Fruit fly (Drosophila melanogaster) whole organism, wandering third instar larva: Measurements from ENCODE around the gene CG12182.

Experiments used
- Abd-B ChIP-seq: fragments of >200 bp; optimal IDR thresholded peaks from 2 replicates; lab custom pipeline; 2017; ENCODE audit warnings: missing biosample characterization, missing genetic modification characterization
- CG32264 ChIP-seq: fragments of 200-800 bp; sonication (Bioruptor generic); optimal IDR thresholded peaks from 2 replicates; lab custom pipeline; 2016; ENCODE audit warnings: missing biosample characterization, missing genetic modification characterization
- CrebA ChIP-seq: fragments of 200-800 bp; sonication (Bioruptor generic); optimal IDR thresholded peaks from 2 replicates; lab custom pipeline; 2016; ENCODE audit warnings: missing biosample characterization, mild to moderate bottlenecking, missing genetic modification characterization, borderline replicate concordance
- Dfd ChIP-seq: fragments of >200 bp; optimal IDR thresholded peaks from 2 replicates; lab custom pipeline; 2017; ENCODE audit warnings: missing biosample characterization, missing genetic modification characterization
- Dif ChIP-seq: fragments of 200-275, 200-300 bp; sonication (Bioruptor generic); optimal IDR thresholded peaks from 2 replicates; lab custom pipeline; 2018; ENCODE audit warnings: missing biosample characterization, missing genetic modification characterization; ENCODE audit not compliant: partially characterized antibody
- GATAd ChIP-seq: sonication (Bioruptor generic); optimal IDR thresholded peaks from 2 replicates; lab custom pipeline; 2016; ENCODE audit warnings: missing biosample characterization, missing genetic modification characterization
- Hnf4 ChIP-seq: fragments of 200-800 bp; sonication (Bioruptor generic); optimal IDR thresholded peaks from 2 replicates; lab custom pipeline; 2016; ENCODE audit warnings: missing biosample characterization, mild to moderate bottlenecking, missing genetic modification characterization
- Hr78 ChIP-seq: fragments of >200 bp; optimal IDR thresholded peaks from 2 replicates; lab custom pipeline; 2017; ENCODE audit warnings: missing biosample characterization, missing genetic modification characterization
- Hr83 ChIP-seq: fragments of 200-300 bp; sonication (Bioruptor generic); optimal IDR thresholded peaks from 2 replicates; lab custom pipeline; 2016; ENCODE audit warnings: missing biosample characterization, mild to moderate bottlenecking, missing genetic modification characterization, moderate library complexity; ENCODE audit not compliant: poor library complexity, severe bottlenecking
- Jra ChIP-seq: sonication (Bioruptor generic); optimal IDR thresholded peaks from 2 replicates; lab custom pipeline; 2016; ENCODE audit warnings: missing biosample characterization, missing genetic modification characterization
- Myc ChIP-seq: fragments of >200 bp; optimal IDR thresholded peaks from 2 replicates; lab custom pipeline; 2017
- N ChIP-seq: fragments of >200 bp; optimal IDR thresholded peaks from 2 replicates; lab custom pipeline; 2018; ENCODE audit warnings: missing biosample characterization, missing external identifiers, missing genetic modification characterization
- OdsH ChIP-seq: fragments of 200-800 bp; sonication (Bioruptor generic); optimal IDR thresholded peaks from 2 replicates; lab custom pipeline; 2016; ENCODE audit warnings: missing biosample characterization, mild to moderate bottlenecking, missing genetic modification characterization
- Sp1 ChIP-seq: fragments of 200-800 bp; sonication (Bioruptor generic); optimal IDR thresholded peaks from 3 replicates; lab custom pipeline; 2019; ENCODE audit warnings: missing biosample characterization, mild to moderate bottlenecking, missing genetic modification characterization, moderate library complexity
- Vsx2 ChIP-seq: fragments of 200-300, 225-300 bp; sonication (Bioruptor generic); optimal IDR thresholded peaks from 2 replicates; lab custom pipeline; 2018; ENCODE audit warnings: missing biosample characterization, missing genetic modification characterization; ENCODE audit not compliant: partially characterized antibody
- br ChIP-seq: fragments of 200-800 bp; sonication (Bioruptor generic); optimal IDR thresholded peaks from 2 replicates; lab custom pipeline; 2016; ENCODE audit warnings: missing biosample characterization, missing genetic modification characterization
- brk ChIP-seq: fragments of 200-800 bp; sonication (Bioruptor generic); optimal IDR thresholded peaks from 2 replicates; lab custom pipeline; 2016; ENCODE audit warnings: missing biosample characterization, mild to moderate bottlenecking, missing genetic modification characterization
- dmrt93B ChIP-seq: fragments of 200-800 bp; sonication (Bioruptor generic); optimal IDR thresholded peaks from 2 replicates; lab custom pipeline; 2018; ENCODE audit warnings: missing biosample characterization, mild to moderate bottlenecking, missing genetic modification characterization
- dsf ChIP-seq: sonication (Bioruptor generic); optimal IDR thresholded peaks from 2 replicates; lab custom pipeline; 2016; ENCODE audit warnings: missing biosample characterization, missing genetic modification characterization, borderline replicate concordance
- ey ChIP-seq: fragments of 200-800 bp; sonication (Bioruptor generic); optimal IDR thresholded peaks from 2 replicates; lab custom pipeline; 2016; ENCODE audit warnings: missing biosample characterization, missing genetic modification characterization
- foxo ChIP-seq, 2 experiments: fragments of 200-800 bp; sonication (Bioruptor generic); optimal IDR thresholded peaks; 2 replicates in 1 of 2; 3 replicates in 1 of 2; lab custom pipeline; 2016 to 2017; ENCODE audit warnings: missing biosample characterization in 2 of 2, missing genetic modification characterization in 2 of 2
- fru ChIP-seq: fragments of 200-800 bp; sonication (Bioruptor generic); optimal IDR thresholded peaks from 3 replicates; lab custom pipeline; 2016; ENCODE audit warnings: missing biosample characterization, mild to moderate bottlenecking, missing genetic modification characterization
- h ChIP-seq: fragments of 200-800 bp; sonication (Bioruptor generic); optimal IDR thresholded peaks from 3 replicates; lab custom pipeline; 2016; ENCODE audit warnings: missing biosample characterization, mild to moderate bottlenecking, missing genetic modification characterization
- jim ChIP-seq: fragments of 175-275, 200-325 bp; sonication (Bioruptor generic); optimal IDR thresholded peaks from 2 replicates; lab custom pipeline; 2016; ENCODE audit warnings: missing biosample characterization, mild to moderate bottlenecking, missing genetic modification characterization
- lola ChIP-seq: fragments of >200 bp; optimal IDR thresholded peaks from 2 replicates; lab custom pipeline; 2017; ENCODE audit warnings: missing biosample characterization, missing genetic modification characterization
- pan ChIP-seq: fragments of >200 bp; optimal IDR thresholded peaks from 2 replicates; lab custom pipeline; 2017
- psq ChIP-seq: fragments of 200-800 bp; sonication (Bioruptor generic); optimal IDR thresholded peaks from 3 replicates; lab custom pipeline; 2017; ENCODE audit warnings: missing biosample characterization, mild to moderate bottlenecking, missing genetic modification characterization, moderate library complexity
- rgr ChIP-seq: fragments of 200-800 bp; sonication (Bioruptor generic); optimal IDR thresholded peaks from 3 replicates; lab custom pipeline; 2016; ENCODE audit warnings: missing biosample characterization, mild to moderate bottlenecking, missing genetic modification characterization
- sage ChIP-seq: fragments of 200-800 bp; sonication (Bioruptor generic); optimal IDR thresholded peaks from 2 replicates; lab custom pipeline; 2016; ENCODE audit warnings: missing biosample characterization, mild to moderate bottlenecking, missing genetic modification characterization
- sv ChIP-seq: fragments of 200-800 bp; sonication (Bioruptor generic); optimal IDR thresholded peaks from 3 replicates; lab custom pipeline; 2016; ENCODE audit warnings: missing biosample characterization, missing genetic modification characterization
- tai ChIP-seq: sonication (Bioruptor generic); optimal IDR thresholded peaks from 2 replicates; lab custom pipeline; 2016; ENCODE audit warnings: missing biosample characterization, missing genetic modification characterization
- usp ChIP-seq: fragments of >200 bp; optimal IDR thresholded peaks from 2 replicates; lab custom pipeline; 2017; ENCODE audit warnings: missing biosample characterization, missing genetic modification characterization
- woc ChIP-seq: sonication (Bioruptor generic); optimal IDR thresholded peaks from 2 replicates; lab custom pipeline; 2016; ENCODE audit warnings: missing biosample characterization, mild to moderate bottlenecking, missing genetic modification characterization

The CG12182 gene

dm6 chr3L:2631406-2631805 is 32.0 kb upstream of the CG12182 start, which contains the start of the genes CG42245 and MEP-1 (continued):
- TF ChIP-seq Abd-B (GFP tag; lab: Kevin White, UChicago) (no peak), GATAd (GFP tag; lab: Kevin White, UChicago) (peak; percentile 86)

- TF ChIP-seq brk (GFP tag; lab: Kevin White, UChicago) (no peak), Hr78 (GFP tag; lab: Kevin White, UChicago) (no peak), usp (GFP tag; lab: Kevin White, UChicago) (no peak), Dif (no peak), h (GFP tag; lab: Kevin White, UChicago) (no peak), jim (no peak), fru (no peak), ey (GFP tag; lab: Kevin White, UChicago) (no peak), Myc (no peak), foxo (GFP tag; optimal IDR thresholded peaks at IDR 0.05; lab: Kevin White, UChicago) (no peak), pan (no peak), N (GFP tag; lab: Kevin White, UChicago) (no peak), CG32264 (GFP tag; lab: Kevin White, UChicago) (no peak), sv (no peak), rgr (GFP tag; lab: Kevin White, UChicago) (no peak)
These were observed 30.6 kb upstream of the CG12182 start, which contains the start of gene Pxn for dm6 chr3L:2629964-2630363. Gene Pxn, minus strand, starts transcription at chr3L:2630064.

DNA sequence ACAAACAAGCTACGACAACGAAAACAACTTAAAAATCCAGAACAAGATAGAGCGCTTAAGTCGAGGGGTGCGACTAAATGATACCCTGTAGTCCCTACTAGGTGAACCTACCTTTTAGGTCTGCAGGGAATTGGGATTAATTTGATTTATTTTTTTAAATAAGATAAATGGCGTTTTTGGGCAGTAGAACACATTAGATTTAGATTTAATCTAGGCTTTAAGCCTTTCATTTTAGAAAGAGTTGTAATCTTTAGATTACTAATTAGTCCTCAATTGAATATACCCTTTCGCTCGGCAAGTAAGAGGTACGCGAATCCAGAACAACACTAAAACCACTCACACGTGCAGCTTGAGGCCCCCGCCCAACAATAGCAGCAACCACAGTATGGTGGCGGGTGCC is 14.8 kb upstream of the CG12182 start:
- TF ChIP-seq fru (no peak), Hr83 (GFP tag; lab: Kevin White, UChicago) (no peak), Sp1 (GFP tag; lab: Kevin White, UChicago) (no peak), tai (GFP tag; lab: Kevin White, UChicago) (no peak), CrebA (GFP tag; lab: Kevin White, UChicago) (no peak), dsf (no peak), sage (GFP tag; lab: Kevin White, UChicago) (no peak), sv (no peak), OdsH (GFP tag; lab: Kevin White, UChicago) (no peak), pan (no peak), GATAd (GFP tag; lab: Kevin White, UChicago) (no peak)

dm6 chr3L:2608825-2609224 is 9.4 kb upstream of the CG12182 start:
- TF ChIP-seq Jra (GFP tag; lab: Kevin White, UChicago): no peak
- no peak for TF ChIP-seq Dif
- TF ChIP-seq Myc: no peak
- no peak for TF ChIP-seq psq
- TF ChIP-seq dmrt93B (GFP tag; lab: Kevin White, UChicago): no peak
- TF ChIP-seq CG32264 (GFP tag; lab: Kevin White, UChicago): no peak
- TF ChIP-seq OdsH (GFP tag; lab: Kevin White, UChicago): no peak
- no peak for TF ChIP-seq Dfd (GFP tag; lab: Kevin White, UChicago)
- TF ChIP-seq br: no peak
- no peak for TF ChIP-seq woc (GFP tag; lab: Kevin White, UChicago)
- no peak for TF ChIP-seq Hr78 (GFP tag; lab: Kevin White, UChicago)
- no peak for TF ChIP-seq Sp1 (GFP tag; lab: Kevin White, UChicago)
- no peak for TF ChIP-seq Hnf4 (GFP tag; lab: Kevin White, UChicago)
- TF ChIP-seq usp (GFP tag; lab: Kevin White, UChicago): no peak
- no peak for TF ChIP-seq Vsx2
- no peak for TF ChIP-seq lola (GFP tag; lab: Kevin White, UChicago)
- TF ChIP-seq GATAd (GFP tag; lab: Kevin White, UChicago): no peak

DNA sequence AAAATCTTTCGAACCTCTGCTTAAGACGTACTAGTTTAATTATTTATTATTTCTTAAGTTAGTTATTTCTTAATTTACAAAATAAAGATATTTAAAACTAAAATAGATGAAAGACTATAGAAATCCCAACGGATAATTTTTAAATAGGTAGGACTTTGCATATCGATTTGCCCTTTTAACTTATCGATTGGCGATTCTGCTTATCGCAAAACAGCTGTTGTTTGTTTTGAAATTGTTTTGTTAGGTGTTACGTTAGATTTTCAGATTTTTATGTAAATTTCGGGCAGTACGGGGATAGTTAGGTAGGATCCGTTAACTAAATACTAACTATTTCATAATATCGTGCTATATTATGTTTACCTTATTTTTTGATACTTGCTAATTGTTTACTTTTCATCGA is 765 bp upstream of the CG12182 start, which contains the start of gene CG16986:
CG16986 (plus strand) TSS at position 188 of the 400 bp plus-strand sequence.
- TF ChIP-seq dsf: no peak
- no peak for TF ChIP-seq brk (GFP tag; lab: Kevin White, UChicago)
- TF ChIP-seq sage (GFP tag; lab: Kevin White, UChicago): no peak
- no peak for TF ChIP-seq jim
